Fruit fly (Drosophila melanogaster) whole organism, prepupa: ENCODE results near the gene CG14662.

Experiments used
- OdsH ChIP-seq: fragments of 200-800 bp; sonication (Bioruptor generic); optimal IDR thresholded peaks from 3 replicates; lab custom pipeline; 2016; ENCODE audit warnings: missing biosample characterization, missing genetic modification characterization
- topi ChIP-seq: fragments of 200-800 bp; sonication (Bioruptor generic); optimal IDR thresholded peaks from 3 replicates; lab custom pipeline; 2016; ENCODE audit warnings: missing biosample characterization, missing genetic modification characterization

- TF ChIP-seq topi (GFP tag; lab: Kevin White, UChicago) = no peak
- no peak for TF ChIP-seq OdsH (GFP tag; lab: Kevin White, UChicago)
These were observed 34.7 kb upstream of the CG14662 start for dm6 chr3R:5018512-5019275.
